Fruit fly (Drosophila melanogaster) whole organism, embryonic: ENCODE measurements around the gene mRpL12.

Experiments
- CG10462 ChIP-seq: fragments of 200-800 bp; sonication (Bioruptor generic); optimal IDR thresholded peaks from 2 replicates; lab custom pipeline; 2016; ENCODE audit warnings: missing biosample characterization, missing genetic modification characterization
- CG10543 ChIP-seq: fragments of 200-800 bp; sonication (Bioruptor generic); optimal IDR thresholded peaks from 3 replicates; lab custom pipeline; 2017; ENCODE audit warnings: missing biosample characterization, mild to moderate bottlenecking, missing genetic modification characterization, moderate library complexity
- CG32532 ChIP-seq: fragments of 200-800 bp; sonication (Bioruptor generic); IDR thresholded peaks from 2 replicates; pipeline ENCODE4 v1.3.6; 2022; ENCODE audit warnings: missing biosample characterization, missing genetic modification characterization
- CG7357 ChIP-seq: fragments of 200-800 bp; sonication (Bioruptor generic); IDR thresholded peaks from 3 replicates; pipeline ENCODE4 v1.3.6; 2022; ENCODE audit warnings: missing biosample characterization, missing genetic modification characterization
- CG9727 ChIP-seq: fragments of 200-800 bp; sonication (Bioruptor generic); optimal IDR thresholded peaks from 3 replicates; lab custom pipeline; 2017; ENCODE audit warnings: missing biosample characterization, mild to moderate bottlenecking, missing genetic modification characterization
- Dfd ChIP-seq, 2 experiments: fragments of >200 bp; optimal IDR thresholded peaks; 2 replicates each; lab custom pipeline; 2017; ENCODE audit warnings: missing biosample characterization in 2 of 2, missing genetic modification characterization in 2 of 2
- Xbp1 ChIP-seq: fragments of 200-800 bp; sonication (Bioruptor generic); optimal IDR thresholded peaks from 3 replicates; lab custom pipeline; 2016; ENCODE audit warnings: missing biosample characterization, mild to moderate bottlenecking, missing genetic modification characterization
- ash1 ChIP-seq: fragments of 200-800 bp; sonication (Bioruptor generic); optimal IDR thresholded peaks from 2 replicates; lab custom pipeline; 2018; ENCODE audit warnings: missing biosample characterization, mild to moderate bottlenecking, missing genetic modification characterization
- bcd ChIP-seq: fragments of 200-800 bp; sonication (Bioruptor generic); optimal IDR thresholded peaks from 2 replicates; lab custom pipeline; 2017; ENCODE audit warnings: missing biosample characterization, mild to moderate bottlenecking, missing genetic modification characterization
- gfzf ChIP-seq: fragments of 200-800 bp; sonication (Bioruptor generic); optimal IDR thresholded peaks from 2 replicates; lab custom pipeline; 2016; ENCODE audit warnings: missing biosample characterization, mild to moderate bottlenecking, missing genetic modification characterization, moderate library complexity
- h ChIP-seq: fragments of >200 bp; optimal IDR thresholded peaks from 2 replicates; lab custom pipeline; 2017
- pan ChIP-seq, 4 experiments: fragments of >200 bp in 3 of 4; fragments of 200-800 bp in 1 of 4; sonication (Bioruptor generic) in 1 of 4; optimal IDR thresholded peaks in 3 of 4; IDR thresholded peaks in 1 of 4; 2 replicates each; pipeline versions ENCODE4 v1.3.6 to Lab custom; 2017 to 2022; ENCODE audit warnings: missing biosample characterization in 2 of 4, missing genetic modification characterization in 2 of 4, mixed read lengths in 1 of 4
- salm ChIP-seq: fragments of 200-800 bp; sonication (Bioruptor generic); optimal IDR thresholded peaks from 2 replicates; lab custom pipeline; 2018; ENCODE audit warnings: missing biosample characterization, mild to moderate bottlenecking, missing genetic modification characterization

dm6 chr3L:8929527-8929926 is 27.1 kb upstream of the mRpL12 start:
- no peak for TF ChIP-seq salm
- no peak for TF ChIP-seq CG7357 (GFP tag; lab: Robert Waterston, UW)
- TF ChIP-seq CG10462 (GFP tag; lab: Kevin White, UChicago), result no peak
- TF ChIP-seq pan (optimal IDR thresholded peaks at IDR 0.05; lab: Kevin White, UChicago), result no peak
- peak in 1 of 2 experiments; percentile 46 for TF ChIP-seq pan (GFP tag; optimal IDR thresholded peaks at IDR 0.05 in 1 of 2, IDR thresholded peaks at IDR 0.05 in 1 of 2)
- TF ChIP-seq CG10543, result no peak
- no peak for TF ChIP-seq ash1 (GFP tag; lab: Kevin White, UChicago)
- no peak for TF ChIP-seq Dfd (GFP tag; optimal IDR thresholded peaks at IDR 0.05; lab: Kevin White, UChicago)
- no peak for TF ChIP-seq bcd
- no peak for TF ChIP-seq Xbp1 (GFP tag; lab: Kevin White, UChicago)
- TF ChIP-seq gfzf, result no peak
- TF ChIP-seq CG32532 (GFP tag; lab: Robert Waterston, UW), result no peak
- no peak for TF ChIP-seq h (lab: Kevin White, UChicago)
- no peak for TF ChIP-seq CG9727 (GFP tag; lab: Kevin White, UChicago)
